Worm (Caenorhabditis elegans) whole organism, mixed stage, embryonic: ENCODE measurements around the gene cul-6.
A peak's percentile ranks its signal among the peaks of the same experiment; 100 is the strongest.
"Not testable (repeated sequence)": the region's sequence is repeated elsewhere in the genome, so short reads cannot be mapped to it uniquely, and the experiment has no call there.

ENCODE experiments used
- M03D4.4 ChIP-seq: sonication (generic microtip); optimal IDR thresholded peaks from 2 replicates; lab custom pipeline; 2017; ENCODE audit warnings: mild to moderate bottlenecking, missing genetic modification characterization, missing compliant biosample characterization
- bed-3 ChIP-seq: fragments of 200-800 bp; sonication (Bioruptor generic); optimal IDR thresholded peaks from 3 replicates; lab custom pipeline; 2018; ENCODE audit warnings: mild to moderate bottlenecking, missing genetic modification characterization, moderate library complexity, missing compliant biosample characterization
- blmp-1 ChIP-seq: fragments of 150-350 bp; optimal IDR thresholded peaks from 2 replicates; lab custom pipeline; 2014; ENCODE audit warnings: missing biosample characterization, missing genetic modification characterization
- ceh-39 ChIP-seq: fragments of 150-350 bp; optimal IDR thresholded peaks from 2 replicates; lab custom pipeline; 2014; ENCODE audit warnings: missing biosample characterization, missing genetic modification characterization
- ceh-43 ChIP-seq: fragments of 200-800 bp; sonication (Bioruptor generic); optimal IDR thresholded peaks from 2 replicates; lab custom pipeline; 2018; ENCODE audit warnings: mild to moderate bottlenecking, missing genetic modification characterization, moderate library complexity, missing compliant biosample characterization
- ceh-83 ChIP-seq: fragments of 200-800 bp; sonication (Bioruptor generic); optimal IDR thresholded peaks from 2 replicates; lab custom pipeline; 2018; ENCODE audit warnings: mild to moderate bottlenecking, missing genetic modification characterization, missing compliant biosample characterization
- ces-1 ChIP-seq: fragments of 150-350 bp; optimal IDR thresholded peaks from 2 replicates; lab custom pipeline; 2014; ENCODE audit warnings: missing biosample characterization, missing genetic modification reagents, missing genetic modification characterization
- cnd-1 ChIP-seq: fragments of 200-800 bp; sonication (Bioruptor generic); optimal IDR thresholded peaks from 2 replicates; lab custom pipeline; 2018; ENCODE audit warnings: mild to moderate bottlenecking, missing genetic modification characterization, missing compliant biosample characterization
- drap-1 ChIP-seq: fragments of 200-800 bp; sonication (Bioruptor generic); optimal IDR thresholded peaks from 3 replicates; lab custom pipeline; 2018; ENCODE audit warnings: mild to moderate bottlenecking, missing genetic modification characterization, missing compliant biosample characterization
- elt-1 ChIP-seq: sonication (generic microtip); optimal IDR thresholded peaks from 2 replicates; lab custom pipeline; 2017; ENCODE audit warnings: missing genetic modification characterization, mild to moderate bottlenecking, missing compliant biosample characterization, antibody characterized with exemption, moderate library complexity, borderline replicate concordance; ENCODE audit not compliant: insufficient read depth
- elt-3 ChIP-seq: fragments of 150-350 bp; optimal IDR thresholded peaks from 2 replicates; lab custom pipeline; 2014; ENCODE audit warnings: missing biosample characterization, missing genetic modification characterization
- flh-1 ChIP-seq: fragments of 200-800 bp; sonication (Bioruptor generic); optimal IDR thresholded peaks from 2 replicates; lab custom pipeline; 2018; ENCODE audit warnings: mild to moderate bottlenecking, missing genetic modification characterization, moderate library complexity, missing compliant biosample characterization
- ham-2 ChIP-seq: fragments of 200-800 bp; sonication (Bioruptor generic); optimal IDR thresholded peaks from 2 replicates; lab custom pipeline; 2018; ENCODE audit warnings: mild to moderate bottlenecking, missing genetic modification characterization, missing compliant biosample characterization
- hlh-1 ChIP-seq: fragments of 150-350 bp; optimal IDR thresholded peaks from 2 replicates; lab custom pipeline; 2014; ENCODE audit warnings: missing biosample characterization, missing genetic modification reagents, missing genetic modification characterization
- lin-13 ChIP-seq: fragments of 150-350 bp; optimal IDR thresholded peaks from 2 replicates; lab custom pipeline; 2014; ENCODE audit warnings: missing biosample characterization, missing genetic modification characterization
- lin-32 ChIP-seq: fragments of 200-800 bp; sonication (Bioruptor generic); optimal IDR thresholded peaks from 2 replicates; lab custom pipeline; 2018; ENCODE audit warnings: mild to moderate bottlenecking, missing genetic modification characterization, missing compliant biosample characterization
- mab-5 ChIP-seq: fragments of 150-350 bp; optimal IDR thresholded peaks from 2 replicates; lab custom pipeline; 2014; ENCODE audit warnings: missing biosample characterization, missing genetic modification characterization
- mep-1 ChIP-seq: fragments of 150-350 bp; optimal IDR thresholded peaks from 2 replicates; lab custom pipeline; 2017; ENCODE audit warnings: missing biosample characterization, missing genetic modification reagents, missing genetic modification characterization, inconsistent platforms
- mls-2 ChIP-seq: sonication (generic microtip); optimal IDR thresholded peaks from 2 replicates; lab custom pipeline; 2016; ENCODE audit warnings: mild to moderate bottlenecking, missing genetic modification characterization, moderate library complexity, missing compliant biosample characterization
- nhr-2 ChIP-seq: fragments of 150-350 bp; optimal IDR thresholded peaks from 2 replicates; lab custom pipeline; 2014; ENCODE audit warnings: missing biosample characterization, missing genetic modification characterization
- nhr-237 ChIP-seq: fragments of 150-350 bp; optimal IDR thresholded peaks from 2 replicates; lab custom pipeline; 2014; ENCODE audit warnings: missing biosample characterization, missing genetic modification characterization
- nhr-28 ChIP-seq: fragments of 150-350 bp; optimal IDR thresholded peaks from 2 replicates; lab custom pipeline; 2014; ENCODE audit warnings: missing biosample characterization, missing genetic modification characterization
- nhr-76 ChIP-seq: sonication (generic microtip); optimal IDR thresholded peaks from 2 replicates; lab custom pipeline; 2017; ENCODE audit warnings: missing biosample characterization, missing genetic modification characterization
- pha-4 ChIP-seq: fragments of 150-350 bp; optimal IDR thresholded peaks from 2 replicates; lab custom pipeline; 2018; ENCODE audit warnings: missing biosample characterization, missing genetic modification reagents, missing genetic modification characterization
- sem-2 ChIP-seq: fragments of 200-800 bp; sonication (Bioruptor generic); optimal IDR thresholded peaks from 2 replicates; lab custom pipeline; 2018; ENCODE audit warnings: mild to moderate bottlenecking, missing genetic modification characterization, missing compliant biosample characterization
- snpc-4 ChIP-seq: fragments of 150-350 bp; optimal IDR thresholded peaks from 2 replicates; lab custom pipeline; 2014; ENCODE audit warnings: missing biosample characterization, missing genetic modification characterization
- sptf-1 ChIP-seq: sonication (generic microtip); optimal IDR thresholded peaks from 2 replicates; lab custom pipeline; 2017; ENCODE audit warnings: mild to moderate bottlenecking, missing genetic modification characterization, moderate library complexity, missing compliant biosample characterization
- tbx-8 ChIP-seq: fragments of 200-800 bp; sonication (Bioruptor generic); optimal IDR thresholded peaks from 2 replicates; lab custom pipeline; 2018; ENCODE audit warnings: mild to moderate bottlenecking, missing genetic modification characterization, moderate library complexity, missing compliant biosample characterization
- unc-120 ChIP-seq: sonication (generic microtip); optimal IDR thresholded peaks from 2 replicates; lab custom pipeline; 2017; ENCODE audit warnings: missing genetic modification characterization, missing compliant biosample characterization; ENCODE audit not compliant: poor library complexity, severe bottlenecking
- unc-39 ChIP-seq: fragments of 150-350 bp; optimal IDR thresholded peaks from 2 replicates; lab custom pipeline; 2014; ENCODE audit warnings: missing biosample characterization, missing genetic modification characterization
- unc-62 ChIP-seq: fragments of 150-350 bp; optimal IDR thresholded peaks from 2 replicates; lab custom pipeline; 2014; ENCODE audit warnings: missing biosample characterization, missing genetic modification reagents, missing genetic modification characterization
- ztf-11 ChIP-seq: fragments of 150-350 bp; optimal IDR thresholded peaks from 2 replicates; lab custom pipeline; 2014; ENCODE audit warnings: missing biosample characterization, missing genetic modification characterization

Gene cul-6

ce11 chrIV:12590373-12590772 lies at the start of gene cul-6:
TSS of gene cul-6 (minus strand) at chrIV:12590451.
- TF ChIP-seq lin-32 (GFP tag; lab: Kevin White, UChicago) (no peak), unc-39 (tag; lab: Kevin White, UChicago) (no peak), sem-2 (GFP tag; lab: Kevin White, UChicago) (no peak), elt-1 (tag; lab: Kevin White, UChicago) (no peak), bed-3 (GFP tag; lab: Kevin White, UChicago) (no peak), lin-13 (tag; lab: Kevin White, UChicago) (no peak), sptf-1 (tag; lab: Kevin White, UChicago) (no peak), nhr-237 (tag; lab: Kevin White, UChicago) (no peak), pha-4 (tag; lab: Kevin White, UChicago) (no peak)

ce11 chrIV:12639311-12639710 lies 49.1 kb upstream of the cul-6 start, which contains the start of gene C26H9A.3:
TSS of gene C26H9A.3 (minus strand) at chrIV:12639411.
- TF ChIP-seq tbx-8; mls-2 (tag; lab: Kevin White, UChicago); drap-1 (GFP tag; lab: Kevin White, UChicago): not testable (repeated sequence)

- no peak for TF ChIP-seq mls-2 (tag; lab: Kevin White, UChicago)
- TF ChIP-seq flh-1 (GFP tag; lab: Kevin White, UChicago): no peak
- TF ChIP-seq sem-2 (GFP tag; lab: Kevin White, UChicago): no peak
- TF ChIP-seq bed-3 (GFP tag; lab: Kevin White, UChicago): no peak
- TF ChIP-seq ces-1 (GFP tag; lab: Kevin White, UChicago): no peak
- TF ChIP-seq nhr-76: no peak
- no peak for TF ChIP-seq ceh-43 (GFP tag; lab: Kevin White, UChicago)
- TF ChIP-seq cnd-1 (tag; lab: Kevin White, UChicago): no peak
- TF ChIP-seq ceh-83 (GFP tag; lab: Kevin White, UChicago): no peak
- no peak for TF ChIP-seq elt-3 (tag; lab: Kevin White, UChicago)
- no peak for TF ChIP-seq ztf-11 (tag; lab: Kevin White, UChicago)
- no peak for TF ChIP-seq elt-1 (tag; lab: Kevin White, UChicago)
- peak; percentile 98 for TF ChIP-seq unc-62 (GFP tag; lab: Kevin White, UChicago)
- TF ChIP-seq unc-120 (tag; lab: Kevin White, UChicago): peak; percentile 86
- no peak for TF ChIP-seq lin-13 (tag; lab: Kevin White, UChicago)
- TF ChIP-seq lin-32 (GFP tag; lab: Kevin White, UChicago): no peak
- TF ChIP-seq pha-4 (tag; lab: Kevin White, UChicago): no peak
- peak; percentile 99 for TF ChIP-seq hlh-1 (tag; lab: Kevin White, UChicago)
- TF ChIP-seq blmp-1 (tag; lab: Kevin White, UChicago): no peak
- TF ChIP-seq unc-39 (tag; lab: Kevin White, UChicago): no peak
- TF ChIP-seq tbx-8: no peak
- TF ChIP-seq mep-1 (tag; lab: Kevin White, UChicago): peak; percentile 27
- TF ChIP-seq M03D4.4 (tag; lab: Kevin White, UChicago): no peak
- TF ChIP-seq mab-5: peak; percentile 72
- no peak for TF ChIP-seq ceh-39 (tag; lab: Kevin White, UChicago)
- TF ChIP-seq snpc-4 (tag; lab: Kevin White, UChicago): no peak
- TF ChIP-seq drap-1 (GFP tag; lab: Kevin White, UChicago): no peak
- no peak for TF ChIP-seq ham-2 (GFP tag; lab: Kevin White, UChicago)
- TF ChIP-seq nhr-237 (tag; lab: Kevin White, UChicago): no peak
- TF ChIP-seq nhr-28 (tag; lab: Kevin White, UChicago): no peak
Observed at ce11 chrIV:12637340-12637739, 47.1 kb upstream of the cul-6 start.

ce11 chrIV:12633825-12634224 lies 43.6 kb upstream of the cul-6 start:
- TF ChIP-seq snpc-4 (tag; lab: Kevin White, UChicago) (no peak), unc-120 (tag; lab: Kevin White, UChicago) (peak; percentile 19), ham-2 (GFP tag; lab: Kevin White, UChicago) (peak; percentile 26), lin-13 (tag; lab: Kevin White, UChicago) (no peak), drap-1 (GFP tag; lab: Kevin White, UChicago) (no peak), nhr-28 (tag; lab: Kevin White, UChicago) (no peak), ceh-83 (GFP tag; lab: Kevin White, UChicago) (no peak), unc-62 (GFP tag; lab: Kevin White, UChicago) (peak; percentile 29), nhr-2 (tag; lab: Kevin White, UChicago) (no peak), pha-4 (tag; lab: Kevin White, UChicago) (peak; percentile 10)
- TF ChIP-seq, all 35 proteins: peak for 4
